Worm (Caenorhabditis elegans) whole organism, young adult: Measurements from ENCODE around the gene glrx-3.

Source experiments
- B0261.1 ChIP-seq: sonication (generic microtip); optimal IDR thresholded peaks from 2 replicates; lab custom pipeline; 2016; ENCODE audit warnings: mild to moderate bottlenecking, missing genetic modification characterization, moderate library complexity, missing compliant biosample characterization
- aptf-2 ChIP-seq: fragments of 200-800 bp; sonication (Bioruptor generic); conservative IDR thresholded peaks from 2 replicates; pipeline ENCODE4 v1.3.6; 2022; ENCODE audit warnings: missing genetic modification reagents, missing genetic modification characterization, missing compliant biosample characterization
- ccch-3 ChIP-seq: fragments of 200-800 bp; sonication (Bioruptor generic); optimal IDR thresholded peaks from 2 replicates; lab custom pipeline; 2018; ENCODE audit warnings: mild to moderate bottlenecking, missing genetic modification characterization, missing compliant biosample characterization
- him-1 ChIP-seq: sonication (generic microtip); optimal IDR thresholded peaks from 2 replicates; lab custom pipeline; 2016; ENCODE audit warnings: missing genotype, missing genetic modification reagents, missing genetic modification characterization, missing compliant biosample characterization
- hrde-1 ChIP-seq: sonication (generic microtip); optimal IDR thresholded peaks from 2 replicates; lab custom pipeline; 2016; ENCODE audit warnings: missing genetic modification characterization, mild to moderate bottlenecking, missing compliant biosample characterization, moderate library complexity, missing genotype, missing genetic modification reagents, borderline replicate concordance
- madf-10 ChIP-seq: sonication (generic microtip); optimal IDR thresholded peaks from 2 replicates; lab custom pipeline; 2016; ENCODE audit warnings: mild to moderate bottlenecking, missing genetic modification characterization, missing compliant biosample characterization
- nhr-179 ChIP-seq: sonication (generic microtip); optimal IDR thresholded peaks from 2 replicates; lab custom pipeline; 2016; ENCODE audit warnings: mild to moderate bottlenecking, missing genetic modification characterization, missing compliant biosample characterization
- nhr-90 ChIP-seq: sonication (generic microtip); optimal IDR thresholded peaks from 2 replicates; lab custom pipeline; 2016; ENCODE audit warnings: missing genotype, mild to moderate bottlenecking, missing genetic modification characterization, missing compliant biosample characterization
- pha-4 ChIP-seq: fragments of 150-350 bp; sonication (generic microtip); optimal IDR thresholded peaks from 2 replicates; lab custom pipeline; 2014; ENCODE audit warnings: missing biosample characterization, missing genetic modification reagents, missing genetic modification characterization
- snpc-4 ChIP-seq, 5 experiments: fragments of 150-350 bp in 1 of 5; sonication (generic microtip) in 4 of 5; optimal IDR thresholded peaks; 2 replicates each; lab custom pipeline; 2014 to 2018; ENCODE audit warnings: missing genetic modification characterization in 5 of 5, missing biosample characterization in 3 of 5, antibody characterized with exemption in 2 of 5, mild to moderate bottlenecking in 2 of 5, missing compliant biosample characterization in 2 of 5, missing genotype in 2 of 5, moderate library complexity in 2 of 5, missing genetic modification reagents in 1 of 5
- sptf-2 ChIP-seq: fragments of 200-800 bp; sonication (Bioruptor generic); optimal IDR thresholded peaks from 2 replicates; lab custom pipeline; 2018; ENCODE audit warnings: mild to moderate bottlenecking, missing genetic modification characterization, missing compliant biosample characterization
- unc-62 ChIP-seq: fragments of 150-350 bp; optimal IDR thresholded peaks from 2 replicates; lab custom pipeline; 2014; ENCODE audit warnings: missing biosample characterization, missing genetic modification reagents, missing genetic modification characterization
- xnd-1 ChIP-seq: sonication (generic microtip); optimal IDR thresholded peaks from 2 replicates; lab custom pipeline; 2016; ENCODE audit warnings: missing genotype, missing genetic modification reagents, missing genetic modification characterization, missing compliant biosample characterization
- ztf-26 ChIP-seq: sonication (generic microtip); optimal IDR thresholded peaks from 2 replicates; lab custom pipeline; 2017; ENCODE audit warnings: missing genetic modification characterization, missing compliant biosample characterization

DNA sequence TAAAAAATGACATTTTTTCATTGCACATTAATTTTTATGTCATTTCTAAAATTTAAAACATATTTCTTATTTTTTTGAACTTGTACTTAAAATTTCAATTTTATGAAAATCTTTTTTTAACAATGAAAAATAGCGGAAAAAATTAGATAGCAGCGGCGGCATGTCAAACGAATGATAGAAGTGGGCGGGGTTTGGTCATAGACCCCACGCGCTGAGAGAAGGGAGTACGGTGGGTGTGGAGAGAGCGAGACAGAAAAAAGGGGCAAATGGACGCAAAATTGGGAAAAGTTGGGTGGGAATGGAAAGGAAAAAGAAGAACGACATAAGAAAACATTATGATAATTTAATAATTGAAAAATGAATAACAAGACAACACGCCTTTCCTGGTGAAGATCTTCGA lies 46.8 kb upstream of the glrx-3 start:
- TF ChIP-seq sptf-2 (GFP tag; lab: Kevin White, UChicago): no peak
- TF ChIP-seq nhr-179: no peak
- no peak for TF ChIP-seq nhr-90 (tag; lab: Kevin White, UChicago)
- TF ChIP-seq hrde-1: no peak
- TF ChIP-seq pha-4 (tag; lab: Kevin White, UChicago): no peak
- TF ChIP-seq ccch-3 (GFP tag; lab: Kevin White, UChicago): no peak
- TF ChIP-seq unc-62 (GFP tag; lab: Kevin White, UChicago): no peak
- TF ChIP-seq B0261.1 (tag; lab: Kevin White, UChicago): no peak
- no peak for TF ChIP-seq aptf-2 (GFP tag; lab: Robert Waterston, UW)
- no peak for TF ChIP-seq snpc-4 (GFP tag; optimal IDR thresholded peaks at IDR 0.05; lab: Kevin White, UChicago)
- no peak for TF ChIP-seq snpc-4 (tag; optimal IDR thresholded peaks at IDR 0.05; lab: Kevin White, UChicago)
- no peak for TF ChIP-seq ztf-26 (tag; lab: Kevin White, UChicago)
- TF ChIP-seq him-1 (tag; lab: Kevin White, UChicago): no peak
- no peak for TF ChIP-seq xnd-1 (tag; lab: Kevin White, UChicago)
- TF ChIP-seq madf-10 (tag; lab: Kevin White, UChicago): no peak
